Worm (Caenorhabditis elegans) whole organism, young adult: Measurements from ENCODE around the gene arx-5.

Experiments used
- B0035.1 ChIP-seq: sonication (generic microtip); optimal IDR thresholded peaks from 2 replicates; lab custom pipeline; 2016; ENCODE audit warnings: missing genetic modification characterization, mild to moderate bottlenecking, missing compliant biosample characterization, missing genotype, missing genetic modification reagents
- D2030.7 ChIP-seq: fragments of 200-800 bp; sonication (Bioruptor generic); IDR thresholded peaks from 2 replicates; pipeline ENCODE4 v1.3.6; 2022; ENCODE audit warnings: missing genetic modification reagents, missing genetic modification characterization, missing compliant biosample characterization
- F22D6.2 ChIP-seq: sonication (generic microtip); optimal IDR thresholded peaks from 2 replicates; lab custom pipeline; 2016; ENCODE audit warnings: mild to moderate bottlenecking, missing genetic modification characterization, missing compliant biosample characterization
- F33H1.4 ChIP-seq: fragments of 200-800 bp; sonication (Bioruptor generic); IDR thresholded peaks from 2 replicates; pipeline ENCODE4 v1.3.6; 2022; ENCODE audit warnings: missing genetic modification reagents, missing genetic modification characterization, missing compliant biosample characterization
- F37B4.10 ChIP-seq: fragments of 200-800 bp; sonication (Bioruptor generic); IDR thresholded peaks from 2 replicates; pipeline ENCODE4 v1.3.6; 2022; ENCODE audit warnings: missing genetic modification characterization, missing compliant biosample characterization
- F39B2.1 ChIP-seq: fragments of 200-800 bp; sonication (Bioruptor generic); IDR thresholded peaks from 2 replicates; pipeline ENCODE4 v1.3.6; 2022; ENCODE audit warnings: missing genetic modification reagents, missing genetic modification characterization, missing compliant biosample characterization
- F55B11.4 ChIP-seq: sonication (generic microtip); optimal IDR thresholded peaks from 2 replicates; lab custom pipeline; 2016; ENCODE audit warnings: missing compliant biosample characterization, missing genetic modification characterization, borderline replicate concordance; ENCODE audit not compliant: insufficient read depth
- F57C9.4 ChIP-seq: sonication (generic microtip); optimal IDR thresholded peaks from 2 replicates; lab custom pipeline; 2017; ENCODE audit warnings: mild to moderate bottlenecking, missing genetic modification characterization, missing compliant biosample characterization
- K11D2.4 ChIP-seq: fragments of 200-800 bp; sonication (Bioruptor generic); IDR thresholded peaks from 2 replicates; pipeline ENCODE4 v1.3.6; 2022; ENCODE audit warnings: missing genetic modification reagents, missing genetic modification characterization, missing compliant biosample characterization
- K12H6.12 ChIP-seq: fragments of 200-800 bp; sonication (Bioruptor generic); optimal IDR thresholded peaks from 2 replicates; lab custom pipeline; 2018; ENCODE audit warnings: mild to moderate bottlenecking, missing genetic modification characterization, missing compliant biosample characterization
- Y53F4B.3 ChIP-seq: fragments of 200-800 bp; sonication (Bioruptor generic); IDR thresholded peaks from 2 replicates; pipeline ENCODE4 v1.3.6; 2022; ENCODE audit warnings: missing genetic modification reagents, missing genetic modification characterization, missing compliant biosample characterization
- Y53G8AR.9 ChIP-seq: fragments of 200-800 bp; sonication (Bioruptor generic); conservative IDR thresholded peaks from 2 replicates; pipeline ENCODE4 v1.3.6; 2022; ENCODE audit warnings: missing genetic modification reagents, missing genetic modification characterization, missing compliant biosample characterization
- Y67H2A.10 ChIP-seq: fragments of 200-800 bp; sonication (Bioruptor generic); conservative IDR thresholded peaks from 2 replicates; pipeline ENCODE4 v1.3.6; 2022; ENCODE audit warnings: missing genetic modification reagents, missing genetic modification characterization, missing compliant biosample characterization
- aptf-2 ChIP-seq: fragments of 200-800 bp; sonication (Bioruptor generic); conservative IDR thresholded peaks from 2 replicates; pipeline ENCODE4 v1.3.6; 2022; ENCODE audit warnings: missing genetic modification reagents, missing genetic modification characterization, missing compliant biosample characterization
- athp-1 ChIP-seq: sonication (generic microtip); optimal IDR thresholded peaks from 2 replicates; lab custom pipeline; 2017; ENCODE audit warnings: mild to moderate bottlenecking, missing genetic modification characterization, missing compliant biosample characterization
- attf-3 ChIP-seq: fragments of 200-800 bp; sonication (Bioruptor generic); conservative IDR thresholded peaks from 2 replicates; pipeline ENCODE4 v1.3.6; 2022; ENCODE audit warnings: missing genetic modification reagents, missing genetic modification characterization, missing compliant biosample characterization
- cebp-2 ChIP-seq: fragments of 200-800 bp; sonication (Bioruptor generic); IDR thresholded peaks from 2 replicates; pipeline ENCODE4 v1.3.6; 2022; ENCODE audit warnings: missing genetic modification characterization, missing compliant biosample characterization
- die-1 ChIP-seq: sonication (generic microtip); optimal IDR thresholded peaks from 2 replicates; lab custom pipeline; 2016; ENCODE audit warnings: missing genotype, mild to moderate bottlenecking, missing genetic modification characterization, missing compliant biosample characterization
- dpl-1 ChIP-seq: fragments of 150-350 bp; optimal IDR thresholded peaks from 2 replicates; lab custom pipeline; 2014; ENCODE audit warnings: missing biosample characterization, missing genetic modification reagents, missing genetic modification characterization
- egl-18 ChIP-seq: fragments of 200-800 bp; sonication (Bioruptor generic); IDR thresholded peaks from 2 replicates; pipeline ENCODE4 v1.3.6; 2022; ENCODE audit warnings: missing genetic modification reagents, missing genetic modification characterization, missing compliant biosample characterization
- ekl-4 ChIP-seq: fragments of 200-800 bp; sonication (Bioruptor generic); IDR thresholded peaks from 2 replicates; pipeline ENCODE4 v1.3.6; 2022; ENCODE audit warnings: missing genetic modification reagents, missing genetic modification characterization, missing compliant biosample characterization
- fkh-3 ChIP-seq: sonication (generic microtip); optimal IDR thresholded peaks from 2 replicates; lab custom pipeline; 2016; ENCODE audit warnings: mild to moderate bottlenecking, missing genetic modification characterization, missing compliant biosample characterization
- him-1 ChIP-seq: sonication (generic microtip); optimal IDR thresholded peaks from 2 replicates; lab custom pipeline; 2016; ENCODE audit warnings: missing genotype, missing genetic modification reagents, missing genetic modification characterization, missing compliant biosample characterization
- hlh-12 ChIP-seq: sonication (generic microtip); optimal IDR thresholded peaks from 2 replicates; lab custom pipeline; 2016; ENCODE audit warnings: missing genetic modification characterization, missing compliant biosample characterization
- hmg-1.2 ChIP-seq: fragments of 200-800 bp; sonication (Bioruptor generic); IDR thresholded peaks from 2 replicates; pipeline ENCODE4 v1.3.6; 2022; ENCODE audit warnings: missing genetic modification reagents, missing genetic modification characterization, missing compliant biosample characterization
- lag-1 ChIP-seq: fragments of 200-800 bp; sonication (Bioruptor generic); IDR thresholded peaks from 2 replicates; pipeline ENCODE4 v1.3.6; 2022; ENCODE audit warnings: missing genetic modification reagents, missing genetic modification characterization, missing compliant biosample characterization
- lin-26 ChIP-seq: fragments of 200-800 bp; sonication (Bioruptor generic); IDR thresholded peaks from 2 replicates; pipeline ENCODE4 v1.3.6; 2022; ENCODE audit warnings: missing genetic modification reagents, missing genetic modification characterization, missing compliant biosample characterization
- lin-40 ChIP-seq: sonication (generic microtip); optimal IDR thresholded peaks from 2 replicates; lab custom pipeline; 2016; ENCODE audit warnings: missing genetic modification characterization, mild to moderate bottlenecking, missing compliant biosample characterization, missing genotype, missing genetic modification reagents
- lsl-1 ChIP-seq: fragments of 200-800 bp; sonication (Bioruptor generic); optimal IDR thresholded peaks from 2 replicates; lab custom pipeline; 2018; ENCODE audit warnings: mild to moderate bottlenecking, missing genetic modification characterization, moderate library complexity, missing compliant biosample characterization
- madf-8 ChIP-seq: fragments of 200-800 bp; sonication (Bioruptor generic); conservative IDR thresholded peaks from 2 replicates; pipeline ENCODE4 v1.3.6; 2022; ENCODE audit warnings: missing genetic modification reagents, missing genetic modification characterization, missing compliant biosample characterization
- mcd-1 ChIP-seq: fragments of 200-800 bp; sonication (Bioruptor generic); IDR thresholded peaks from 2 replicates; pipeline ENCODE4 v1.3.6; 2022; ENCODE audit warnings: missing genetic modification reagents, missing genetic modification characterization, missing compliant biosample characterization
- mel-28 ChIP-seq: sonication (generic microtip); optimal IDR thresholded peaks from 2 replicates; lab custom pipeline; 2016; ENCODE audit warnings: borderline replicate concordance, mild to moderate bottlenecking, missing genetic modification characterization, missing compliant biosample characterization
- mes-4 ChIP-seq: sonication (generic microtip); optimal IDR thresholded peaks from 2 replicates; lab custom pipeline; 2016; ENCODE audit warnings: missing genotype, missing genetic modification characterization, missing compliant biosample characterization
- nfya-2 ChIP-seq: fragments of 200-800 bp; sonication (Bioruptor generic); IDR thresholded peaks from 2 replicates; pipeline ENCODE4 v1.3.6; 2022; ENCODE audit warnings: missing genetic modification reagents, missing genetic modification characterization, missing compliant biosample characterization
- nfyb-1 ChIP-seq: fragments of 200-800 bp; sonication (Bioruptor generic); IDR thresholded peaks from 2 replicates; pipeline ENCODE4 v1.3.6; 2022; ENCODE audit warnings: missing genetic modification reagents, missing genetic modification characterization, missing compliant biosample characterization
- nhr-179 ChIP-seq: sonication (generic microtip); optimal IDR thresholded peaks from 2 replicates; lab custom pipeline; 2016; ENCODE audit warnings: mild to moderate bottlenecking, missing genetic modification characterization, missing compliant biosample characterization
- pbrm-1 ChIP-seq: fragments of 200-800 bp; sonication (Bioruptor generic); IDR thresholded peaks from 2 replicates; pipeline ENCODE4 v1.3.6; 2022; ENCODE audit warnings: missing genetic modification reagents, missing genetic modification characterization, missing compliant biosample characterization
- rcor-1 ChIP-seq: fragments of 200-800 bp; sonication (Bioruptor generic); IDR thresholded peaks from 2 replicates; pipeline ENCODE4 v1.3.6; 2022; ENCODE audit warnings: missing genetic modification reagents, missing genetic modification characterization, missing compliant biosample characterization
- rec-8 ChIP-seq, 2 experiments: sonication (generic microtip); optimal IDR thresholded peaks; 2 replicates each; lab custom pipeline; 2016; ENCODE audit warnings: mild to moderate bottlenecking in 2 of 2, missing genetic modification characterization in 2 of 2, missing genetic modification reagents in 2 of 2, missing genotype in 2 of 2, missing biosample characterization in 1 of 2, missing compliant biosample characterization in 1 of 2, moderate library complexity in 1 of 2
- sea-2 ChIP-seq: fragments of 200-800 bp; sonication (Bioruptor generic); IDR thresholded peaks from 2 replicates; pipeline ENCODE4 v1.3.6; 2022; ENCODE audit warnings: missing genetic modification characterization, missing compliant biosample characterization
- snpc-1.3 ChIP-seq: sonication (generic microtip); optimal IDR thresholded peaks from 2 replicates; lab custom pipeline; 2017; ENCODE audit warnings: missing genetic modification characterization, mild to moderate bottlenecking, missing compliant biosample characterization, antibody characterized with exemption, moderate library complexity, missing genotype, missing genetic modification reagents; ENCODE audit not compliant: insufficient read depth
- somi-1 ChIP-seq: fragments of 200-800 bp; sonication (Bioruptor generic); optimal IDR thresholded peaks from 2 replicates; lab custom pipeline; 2018; ENCODE audit warnings: mild to moderate bottlenecking, missing genetic modification characterization, missing compliant biosample characterization
- tlf-1 ChIP-seq: fragments of 200-800 bp; sonication (Bioruptor generic); optimal IDR thresholded peaks from 2 replicates; lab custom pipeline; 2018; ENCODE audit warnings: mild to moderate bottlenecking, missing genetic modification characterization, missing compliant biosample characterization
- xnd-1 ChIP-seq: sonication (generic microtip); optimal IDR thresholded peaks from 2 replicates; lab custom pipeline; 2016; ENCODE audit warnings: missing genotype, missing genetic modification reagents, missing genetic modification characterization, missing compliant biosample characterization
- zfh-2 ChIP-seq: fragments of 200-800 bp; sonication (Bioruptor generic); conservative IDR thresholded peaks from 2 replicates; pipeline ENCODE4 v1.3.6; 2022; ENCODE audit warnings: missing genetic modification reagents, missing genetic modification characterization, missing compliant biosample characterization
- ztf-26 ChIP-seq: sonication (generic microtip); optimal IDR thresholded peaks from 2 replicates; lab custom pipeline; 2017; ENCODE audit warnings: missing genetic modification characterization, missing compliant biosample characterization
- ztf-28 ChIP-seq: fragments of 200-800 bp; sonication (Bioruptor generic); IDR thresholded peaks from 2 replicates; pipeline ENCODE4 v1.3.6; 2022; ENCODE audit warnings: missing genetic modification reagents, missing genetic modification characterization, missing compliant biosample characterization
- ztf-3 ChIP-seq: fragments of 200-800 bp; sonication (Bioruptor generic); optimal IDR thresholded peaks from 2 replicates; lab custom pipeline; 2018; ENCODE audit warnings: mild to moderate bottlenecking, missing genetic modification characterization, missing compliant biosample characterization

arx-5 gene

DNA sequence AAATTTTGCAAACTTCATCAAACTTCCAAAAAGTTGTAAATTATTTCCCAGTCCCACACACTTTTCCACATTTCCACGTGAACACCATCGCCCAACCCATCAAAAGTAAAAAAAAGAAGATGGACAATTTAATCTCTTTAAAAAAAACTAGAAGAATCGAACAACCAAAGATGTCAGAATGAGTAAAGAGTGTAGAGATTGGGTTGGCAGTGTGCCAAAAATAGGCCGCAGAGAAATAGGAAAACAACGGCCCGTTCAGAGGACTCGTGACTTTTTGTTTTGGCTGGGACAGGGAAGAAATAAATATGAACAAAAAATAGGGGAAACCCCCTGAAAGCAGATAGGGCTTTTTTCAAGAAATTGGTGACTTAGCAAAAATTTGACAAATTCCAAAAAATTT is 25.0 kb upstream of the arx-5 start (continued):
- no peak for TF ChIP-seq hmg-1.2 (GFP tag; lab: Robert Waterston, UW)
- TF ChIP-seq F39B2.1 (GFP tag; lab: Robert Waterston, UW): no peak
- TF ChIP-seq K11D2.4 (GFP tag; lab: Robert Waterston, UW): no peak
- no peak for TF ChIP-seq pbrm-1 (GFP tag; lab: Robert Waterston, UW)
- TF ChIP-seq nfyb-1 (GFP tag; lab: Robert Waterston, UW): no peak
- peak; percentile 40; the same call in 1 of the 2 replicates for TF ChIP-seq lin-26 (GFP tag; lab: Robert Waterston, UW)
- TF ChIP-seq rcor-1 (GFP tag; lab: Robert Waterston, UW): no peak
- TF ChIP-seq ztf-26 (tag; lab: Kevin White, UChicago): peak; percentile 81
- no peak for TF ChIP-seq F37B4.10 (GFP tag; lab: Robert Waterston, UW)
- peak; percentile 5 for TF ChIP-seq die-1 (tag; lab: Kevin White, UChicago)
- TF ChIP-seq fkh-3 (tag; lab: Kevin White, UChicago): no peak
- TF ChIP-seq F55B11.4 (tag; lab: Kevin White, UChicago): no peak
- TF ChIP-seq aptf-2: no peak
- no peak for TF ChIP-seq ekl-4 (GFP tag; lab: Robert Waterston, UW)
- no peak for TF ChIP-seq attf-3 (GFP tag; lab: Robert Waterston, UW)
- no peak for TF ChIP-seq mcd-1
- no peak for TF ChIP-seq rec-8 (tag; optimal IDR thresholded peaks at IDR 0.05; lab: Kevin White, UChicago)
- no peak for TF ChIP-seq athp-1 (tag; lab: Kevin White, UChicago)
- no peak for TF ChIP-seq snpc-1.3 (tag; lab: Kevin White, UChicago)
- TF ChIP-seq D2030.7 (GFP tag; lab: Robert Waterston, UW): no peak
- TF ChIP-seq ztf-3 (GFP tag; lab: Kevin White, UChicago): no peak
- TF ChIP-seq B0035.1 (tag; lab: Kevin White, UChicago): no peak
- no peak for TF ChIP-seq nfya-2 (GFP tag; lab: Robert Waterston, UW)
- TF ChIP-seq lag-1 (GFP tag; lab: Robert Waterston, UW): no peak
- TF ChIP-seq F33H1.4 (GFP tag; lab: Robert Waterston, UW): no peak
- TF ChIP-seq zfh-2 (GFP tag; lab: Robert Waterston, UW): no peak
- no peak for TF ChIP-seq him-1
- TF ChIP-seq Y53G8AR.9 (GFP tag; lab: Robert Waterston, UW): no peak
- no peak for TF ChIP-seq mes-4
- TF ChIP-seq F22D6.2 (tag; lab: Kevin White, UChicago): no peak
- TF ChIP-seq madf-8 (GFP tag; lab: Robert Waterston, UW): no peak
- no peak for TF ChIP-seq ztf-28 (GFP tag; lab: Robert Waterston, UW)
- no peak for TF ChIP-seq egl-18 (GFP tag; lab: Robert Waterston, UW)
- no peak for TF ChIP-seq dpl-1 (GFP tag; lab: Kevin White, UChicago)
- no peak for TF ChIP-seq Y53F4B.3
- TF ChIP-seq F57C9.4: no peak

DNA sequence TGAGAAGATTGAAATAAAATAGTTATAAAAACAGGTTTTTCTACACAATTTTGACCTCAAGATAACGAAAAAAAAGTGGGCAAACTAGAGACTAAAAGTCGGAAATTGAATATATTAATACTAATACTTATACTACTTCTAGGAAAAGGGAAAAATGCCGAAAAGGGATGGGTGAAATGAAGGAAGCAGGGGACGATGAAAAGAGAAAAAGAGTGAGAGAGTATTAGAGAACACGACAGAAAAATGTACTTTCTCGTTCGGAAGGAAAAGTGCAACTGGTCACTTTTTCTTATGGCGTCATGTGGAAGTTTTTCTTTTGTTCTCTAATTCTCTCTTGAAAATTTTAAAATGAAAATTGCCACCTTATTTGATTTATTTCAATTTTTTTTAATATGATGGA is 23.4 kb upstream of the arx-5 start:
- TF ChIP-seq somi-1 (GFP tag; lab: Kevin White, UChicago) (peak; percentile 51), Y67H2A.10 (GFP tag; lab: Robert Waterston, UW) (no peak), mel-28 (tag; lab: Kevin White, UChicago) (no peak), F55B11.4 (tag; lab: Kevin White, UChicago) (no peak), K11D2.4 (GFP tag; lab: Robert Waterston, UW) (no peak), sea-2 (GFP tag; lab: Robert Waterston, UW) (no peak), egl-18 (GFP tag; lab: Robert Waterston, UW) (no peak), ztf-26 (tag; lab: Kevin White, UChicago) (peak; percentile 0), lsl-1 (GFP tag; lab: Kevin White, UChicago) (no peak), hlh-12 (no peak), xnd-1 (no peak), lag-1 (GFP tag; lab: Robert Waterston, UW) (no peak), madf-8 (GFP tag; lab: Robert Waterston, UW) (no peak), ekl-4 (GFP tag; lab: Robert Waterston, UW) (no peak), athp-1 (tag; lab: Kevin White, UChicago) (no peak), K12H6.12 (tag; lab: Kevin White, UChicago) (no peak), hmg-1.2 (GFP tag; lab: Robert Waterston, UW) (peak; percentile 27; the same call in 1 of the 2 replicates), nhr-179 (tag; lab: Kevin White, UChicago) (no peak), die-1 (tag; lab: Kevin White, UChicago) (no peak), cebp-2 (no peak), lin-40 (tag; lab: Kevin White, UChicago) (peak; percentile 70), tlf-1 (GFP tag; lab: Kevin White, UChicago) (no peak)
